Fruit fly (Drosophila melanogaster): ENCODE measurements around the gene CG6686.

dm6 chr2L:12007853-12008252 is 20.0 kb upstream of the CG6686 start, which contains the start of gene Rh5:
- no peak for TF ChIP-seq usp (GFP tag; optimal IDR thresholded peaks at IDR 0.05)
- no peak for TF ChIP-seq Dll (optimal IDR thresholded peaks at IDR 0.05)
